Fruit fly (Drosophila melanogaster): ENCODE results near the gene TTLL6B.

- TF ChIP-seq HLH106 (tag; optimal IDR thresholded peaks at IDR 0.05) = peak; percentile 50
- TF ChIP-seq fru (GFP tag; optimal IDR thresholded peaks at IDR 0.05) = peak; percentile 55
- no peak for TF ChIP-seq GATAd (GFP tag; optimal IDR thresholded peaks at IDR 0.05)
- no peak for TF ChIP-seq jim (GFP tag; optimal IDR thresholded peaks at IDR 0.05)
- peak; percentile 2 for TF ChIP-seq psq (GFP tag; optimal IDR thresholded peaks at IDR 0.05)
- no peak for TF ChIP-seq sv (GFP tag; optimal IDR thresholded peaks at IDR 0.05)
- TF ChIP-seq CrebA (GFP tag; optimal IDR thresholded peaks at IDR 0.05; ENCODE audit: borderline replicate concordance) = no peak
These were observed 28.7 kb downstream of the TTLL6B start for dm6 chr3R:27222013-27222673.
